Fruit fly (Drosophila melanogaster): ENCODE results near the gene CG1578.
A peak's percentile ranks its signal among the peaks of the same experiment; 100 is the strongest.

Gene CG1578

DNA sequence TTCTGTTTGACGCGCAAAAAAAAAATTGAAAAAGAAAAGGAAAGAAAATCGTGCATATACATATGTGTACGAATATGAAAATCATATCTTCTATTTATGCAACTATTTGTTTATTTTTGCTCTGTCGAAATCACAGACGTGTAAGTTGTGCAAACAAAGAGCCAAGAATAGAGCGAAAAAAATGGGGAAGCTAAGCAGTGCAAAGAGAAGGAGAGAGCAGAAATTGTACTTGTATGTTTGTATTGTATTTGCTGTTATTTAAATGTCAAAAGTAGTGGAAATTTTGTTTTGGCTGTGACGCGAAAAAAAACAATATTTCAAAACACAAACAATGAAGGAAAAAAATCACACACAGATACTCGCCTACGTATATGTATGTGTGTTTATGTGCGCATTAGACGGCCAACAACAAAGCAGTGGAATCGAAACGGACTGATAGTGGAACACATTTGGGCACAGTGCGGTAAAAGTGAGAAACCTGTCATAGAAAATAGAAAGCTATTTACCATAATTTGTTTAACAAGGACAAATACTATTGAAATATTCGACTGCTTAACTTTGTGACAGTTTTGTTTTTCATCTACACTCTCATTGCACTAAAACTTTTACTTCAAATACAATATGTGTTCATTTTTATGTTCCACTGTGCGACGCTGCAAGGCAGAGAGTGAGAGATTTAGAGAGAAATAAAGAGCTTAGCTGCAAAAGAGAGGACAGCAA, 1.9 kb upstream of the CG1578 start (continued):
- TF ChIP-seq CHES-1-like (GFP tag; optimal IDR thresholded peaks at IDR 0.05) (peak; percentile 96), crp (GFP tag; optimal IDR thresholded peaks at IDR 0.05) (peak in 1 of 2 experiments; percentile 63), Mad (GFP tag; optimal IDR thresholded peaks at IDR 0.05) (peak; percentile 94), CG11560 (tag; IDR thresholded peaks at IDR 0.05) (peak; percentile 68; the same call in 2 of the 3 replicates), nmo (GFP tag; optimal IDR thresholded peaks at IDR 0.05) (peak; percentile 95), hb (GFP tag; IDR thresholded peaks at IDR 0.05; ENCODE audit: partially characterized antibody) (peak; percentile 62; the same call in 1 of the 3 replicates), Drgx (GFP tag; IDR thresholded peaks at IDR 0.05) (peak; percentile 98), CG11504 (tag; optimal IDR thresholded peaks at IDR 0.05) (peak; percentile 94), CG31365 (tag; optimal IDR thresholded peaks at IDR 0.05) (peak; percentile 85), sima (GFP tag; optimal IDR thresholded peaks at IDR 0.05) (peak; percentile 82), CrebB (tag; optimal IDR thresholded peaks at IDR 0.05) (peak; percentile 91), ewg (GFP tag; optimal IDR thresholded peaks at IDR 0.05) (peak; percentile 91), fd64A (GFP tag; optimal IDR thresholded peaks at IDR 0.05) (peak; percentile 88), danr (GFP tag; IDR thresholded peaks at IDR 0.05) (peak; percentile 92), CG12219 (GFP tag; optimal IDR thresholded peaks at IDR 0.05) (peak; percentile 96), schlank (tag; optimal IDR thresholded peaks at IDR 0.05) (peak; percentile 87), nom (GFP tag; optimal IDR thresholded peaks at IDR 0.05) (peak; percentile 66)

DNA sequence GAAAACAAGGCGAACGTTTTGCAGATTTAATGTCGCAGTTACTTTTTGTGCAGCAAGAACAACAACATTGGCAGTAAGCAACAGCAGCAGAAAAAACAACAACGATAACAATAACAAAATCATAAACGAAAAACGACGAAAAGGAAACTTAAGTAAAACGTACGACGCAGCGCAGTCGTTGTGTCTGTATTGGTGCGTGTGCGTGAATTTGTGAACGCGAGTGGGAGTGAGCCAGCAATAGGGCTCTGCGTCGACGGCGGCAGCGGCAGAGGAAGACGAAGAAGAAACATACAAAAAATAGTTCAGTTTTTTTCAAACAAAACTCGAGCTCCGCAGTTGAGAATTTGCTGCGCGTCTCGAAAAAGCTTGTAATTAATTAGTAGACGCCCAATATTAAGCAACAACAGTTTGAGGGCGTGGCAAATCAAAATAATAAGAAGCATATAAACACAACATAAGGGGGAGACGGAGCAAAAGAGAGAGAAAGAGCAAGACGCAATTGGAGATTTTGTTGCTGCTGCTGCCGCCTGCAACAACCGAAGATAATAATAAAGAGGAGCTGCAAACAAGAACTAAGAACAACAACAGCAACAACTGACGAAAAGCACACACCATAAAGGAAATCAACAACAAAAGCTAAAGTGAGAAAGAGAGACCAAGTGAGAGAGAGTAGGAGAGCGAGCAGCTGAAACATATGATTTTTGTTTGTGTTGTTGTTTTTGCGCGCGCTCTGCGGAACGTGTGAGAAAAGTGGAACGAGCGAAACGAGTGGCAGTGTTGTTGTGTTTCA, 1.0 kb upstream of the CG1578 start:
- TF ChIP-seq nom (GFP tag; optimal IDR thresholded peaks at IDR 0.05), result peak; percentile 15
- no peak for TF ChIP-seq Nf-YC (tag; optimal IDR thresholded peaks at IDR 0.05)
- TF ChIP-seq CG8290 (GFP tag; optimal IDR thresholded peaks at IDR 0.05), result no peak
- TF ChIP-seq CG8290 (tag; optimal IDR thresholded peaks at IDR 0.05), result peak in 1 of 2 experiments; percentile 16
- no peak for TF ChIP-seq Lpt (GFP tag; optimal IDR thresholded peaks at IDR 0.05)
- peak; percentile 30 for TF ChIP-seq CG8924 (tag; optimal IDR thresholded peaks at IDR 0.05)
- no peak for TF ChIP-seq CrebB (tag; optimal IDR thresholded peaks at IDR 0.05)
- no peak for TF ChIP-seq NC2α (GFP tag; optimal IDR thresholded peaks at IDR 0.05)
- TF ChIP-seq CG13624 (GFP tag; optimal IDR thresholded peaks at IDR 0.05), result peak; percentile 23
- no peak for TF ChIP-seq CG3726 (GFP tag; IDR thresholded peaks at IDR 0.05)
- no peak for TF ChIP-seq dm (GFP tag; optimal IDR thresholded peaks at IDR 0.05)
- no peak for TF ChIP-seq fd96Cb (tag; optimal IDR thresholded peaks at IDR 0.05)
- TF ChIP-seq CG5180 (GFP tag; optimal IDR thresholded peaks at IDR 0.05), result no peak
- TF ChIP-seq sd (tag; optimal IDR thresholded peaks at IDR 0.05), result peak; percentile 13
- no peak for TF ChIP-seq CoRest (tag; optimal IDR thresholded peaks at IDR 0.05)
- TF ChIP-seq CG12659 (GFP tag; optimal IDR thresholded peaks at IDR 0.05), result no peak
- TF ChIP-seq CG15601 (tag; optimal IDR thresholded peaks at IDR 0.05), result peak; percentile 21
- peak; percentile 28 for TF ChIP-seq kni (GFP tag; optimal IDR thresholded peaks at IDR 0.05)
- TF ChIP-seq CG2875 (GFP tag; optimal IDR thresholded peaks at IDR 0.05), result no peak
- TF ChIP-seq Sry-β (GFP tag; optimal IDR thresholded peaks at IDR 0.05), result no peak
- TF ChIP-seq chinmo (GFP tag; IDR thresholded peaks at IDR 0.05; ENCODE audit: partially characterized antibody), result peak; percentile 83; the same call in 1 of the 4 replicates
- peak; percentile 11 for TF ChIP-seq BtbVII (GFP tag; optimal IDR thresholded peaks at IDR 0.05)
- peak in 1 of 2 experiments; percentile 73 for TF ChIP-seq crp (GFP tag; optimal IDR thresholded peaks at IDR 0.05)
- no peak for TF ChIP-seq Bdp1 (GFP tag; optimal IDR thresholded peaks at IDR 0.05)
- no peak for TF ChIP-seq CG7928 (GFP tag; optimal IDR thresholded peaks at IDR 0.05)
- no peak for TF ChIP-seq CG15011 (GFP tag; optimal IDR thresholded peaks at IDR 0.05)
- TF ChIP-seq NK7.1 (GFP tag; optimal IDR thresholded peaks at IDR 0.05), result no peak
- no peak for TF ChIP-seq CG8089 (GFP tag; optimal IDR thresholded peaks at IDR 0.05)
- TF ChIP-seq CG7745 (tag; optimal IDR thresholded peaks at IDR 0.05), result no peak
- TF ChIP-seq Oaz (GFP tag; IDR thresholded peaks at IDR 0.05), result no peak
- TF ChIP-seq MBD-R2 (GFP tag; IDR thresholded peaks at IDR 0.05), result no peak
- no peak for TF ChIP-seq zfh2 (GFP tag; optimal IDR thresholded peaks at IDR 0.05)

Measured in whole organism, embryonic.